Worm (Caenorhabditis elegans): ENCODE results near the gene lgc-5.

- TF ChIP-seq flt-1 (GFP tag; IDR thresholded peaks at IDR 0.05) (no peak), hnd-1 (tag; optimal IDR thresholded peaks at IDR 0.05) (no peak), tbx-37 (GFP tag; conservative IDR thresholded peaks at IDR 0.05) (no peak)
These were observed 8.7 kb upstream of the lgc-5 start, which contains the start of gene his-31 for ce11 chrIV:8333954-8333987.
